Fruit fly (Drosophila melanogaster): ENCODE results near the gene Ciz1.

DNA sequence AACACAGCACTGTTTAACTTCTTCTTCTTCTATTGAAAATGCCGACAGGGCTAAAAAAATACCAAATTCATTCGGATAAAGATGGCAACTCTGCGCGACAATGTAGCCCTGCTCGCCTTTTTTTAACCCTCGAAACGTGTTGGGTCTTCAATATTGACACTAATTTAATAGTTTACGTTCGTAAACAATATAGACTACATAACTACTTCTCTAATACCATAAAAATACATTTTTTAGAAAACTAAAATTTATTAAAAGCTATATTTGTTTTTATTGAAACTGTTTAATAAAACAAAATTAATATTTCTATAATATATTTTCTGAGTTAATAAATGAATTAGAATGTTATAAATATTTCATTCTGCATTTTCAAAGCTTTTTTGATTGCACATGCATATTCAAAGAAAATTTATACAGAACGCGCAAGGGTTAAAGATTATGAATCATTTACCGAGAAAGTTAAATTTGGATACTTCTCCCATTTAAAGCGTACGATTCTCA, 24.2 kb downstream of the Ciz1 start, which contains the start of the genes Taf2 and CalpB:
- TF ChIP-seq Myc (optimal IDR thresholded peaks at IDR 0.05): no peak
- TF ChIP-seq psq (optimal IDR thresholded peaks at IDR 0.05): no peak
- no peak for TF ChIP-seq ttk (optimal IDR thresholded peaks at IDR 0.05)
